Fruit fly (Drosophila melanogaster): ENCODE data around the gene CG33124.

DNA sequence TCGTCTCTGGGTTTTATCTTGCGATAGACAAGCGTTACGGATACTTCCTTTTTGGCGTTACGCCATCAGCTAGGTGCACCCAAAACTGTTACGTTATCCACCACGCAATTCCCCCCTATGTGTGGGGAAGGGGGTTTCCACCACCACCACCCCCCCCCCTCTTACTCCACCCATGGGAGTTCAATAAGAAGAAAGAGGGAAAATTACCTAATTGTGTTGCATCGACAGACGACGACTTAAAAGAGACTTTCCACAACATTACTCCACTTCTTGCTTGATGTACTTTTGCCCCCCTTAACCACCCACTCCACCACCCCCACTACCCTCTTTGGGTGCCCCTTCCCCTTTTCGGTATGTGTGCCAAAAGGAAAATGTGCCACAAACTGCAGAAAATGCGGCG, 35.7 kb downstream of the CG33124 start:
- TF ChIP-seq CG8478 (optimal IDR thresholded peaks at IDR 0.05) = no peak
- TF ChIP-seq CTCF (optimal IDR thresholded peaks at IDR 0.05) = no peak

Measured in S2 (cell line).